Worm (Caenorhabditis elegans) whole organism, L3 larva: ENCODE data around the gene ttr-2.

ENCODE experiments used
- ama-1 ChIP-seq: fragments of 150-350 bp; optimal IDR thresholded peaks from 2 replicates; lab custom pipeline; 2018
- ceh-28 ChIP-seq: fragments of 150-350 bp; optimal IDR thresholded peaks from 2 replicates; lab custom pipeline; 2014; ENCODE audit warnings: missing biosample characterization, missing genetic modification reagents, missing genetic modification characterization
- ceh-82 ChIP-seq: fragments of 150-350 bp; optimal IDR thresholded peaks from 2 replicates; lab custom pipeline; 2014; ENCODE audit warnings: missing biosample characterization, missing genetic modification characterization
- egl-27 ChIP-seq: sonication (generic microtip); optimal IDR thresholded peaks from 4 replicates; lab custom pipeline; 2017; ENCODE audit warnings: missing biosample characterization, missing genetic modification reagents, missing genetic modification characterization
- egl-5 ChIP-seq: fragments of 150-350 bp; optimal IDR thresholded peaks from 2 replicates; lab custom pipeline; 2017; ENCODE audit warnings: missing biosample characterization, missing genetic modification reagents, missing genetic modification characterization, inconsistent platforms
- elt-1 ChIP-seq: fragments of 150-350 bp; optimal IDR thresholded peaks from 2 replicates; lab custom pipeline; 2014; ENCODE audit warnings: missing biosample characterization, missing genetic modification characterization
- elt-2 ChIP-seq: sonication (generic microtip); optimal IDR thresholded peaks from 2 replicates; lab custom pipeline; 2016; ENCODE audit warnings: missing genetic modification reagents, mild to moderate bottlenecking, missing genetic modification characterization, missing compliant biosample characterization
- elt-3 ChIP-seq, 3 experiments: fragments of 150-350 bp in 1 of 3; sonication (generic microtip) in 2 of 3; optimal IDR thresholded peaks; 2 replicates in 2 of 3; 4 replicates in 1 of 3; lab custom pipeline; 2014 to 2017; ENCODE audit warnings: missing biosample characterization in 3 of 3, missing genetic modification characterization in 3 of 3
- eor-1 ChIP-seq, 2 experiments: fragments of 150-350 bp; optimal IDR thresholded peaks; 2 replicates each; lab custom pipeline; 2014 to 2018; ENCODE audit warnings: missing biosample characterization in 2 of 2, missing genetic modification characterization in 2 of 2
- fkh-10 ChIP-seq: sonication (generic microtip); optimal IDR thresholded peaks from 2 replicates; lab custom pipeline; 2017; ENCODE audit warnings: missing biosample characterization, missing genetic modification reagents, missing genetic modification characterization
- fos-1 ChIP-seq: fragments of 150-350 bp; optimal IDR thresholded peaks from 2 replicates; lab custom pipeline; 2014; ENCODE audit warnings: missing biosample characterization, missing genetic modification characterization
- lin-39 ChIP-seq: fragments of 150-350 bp; optimal IDR thresholded peaks from 2 replicates; lab custom pipeline; 2018; ENCODE audit warnings: missing biosample characterization, missing genetic modification reagents, missing genetic modification characterization
- nfya-1 ChIP-seq: sonication (generic microtip); optimal IDR thresholded peaks from 2 replicates; lab custom pipeline; 2017; ENCODE audit warnings: missing genetic modification characterization, mild to moderate bottlenecking, missing compliant biosample characterization, antibody characterized with exemption, moderate library complexity; ENCODE audit not compliant: insufficient read depth
- nhr-12 ChIP-seq: fragments of 150-350 bp; optimal IDR thresholded peaks from 2 replicates; lab custom pipeline; 2014; ENCODE audit warnings: missing biosample characterization, missing genetic modification characterization
- nhr-23 ChIP-seq: fragments of 150-350 bp; optimal IDR thresholded peaks from 2 replicates; lab custom pipeline; 2014; ENCODE audit warnings: missing biosample characterization, missing genetic modification reagents, missing genetic modification characterization
- nhr-25 ChIP-seq: sonication (generic microtip); optimal IDR thresholded peaks from 2 replicates; lab custom pipeline; 2017; ENCODE audit warnings: missing biosample characterization, missing genetic modification characterization
- nhr-43 ChIP-seq: sonication (generic microtip); optimal IDR thresholded peaks from 2 replicates; lab custom pipeline; 2016; ENCODE audit warnings: mild to moderate bottlenecking, missing genetic modification characterization, missing compliant biosample characterization; ENCODE audit not compliant: poor library complexity, severe bottlenecking
- nhr-67 ChIP-seq: fragments of 150-350 bp; optimal IDR thresholded peaks from 2 replicates; lab custom pipeline; 2014; ENCODE audit warnings: missing biosample characterization, missing genetic modification characterization
- sea-2 ChIP-seq: fragments of 150-350 bp; sonication (generic microtip); optimal IDR thresholded peaks from 4 replicates; lab custom pipeline; 2014; ENCODE audit warnings: missing biosample characterization, missing genetic modification reagents, missing genetic modification characterization
- unc-62 ChIP-seq: fragments of 150-350 bp; sonication (generic microtip); optimal IDR thresholded peaks from 4 replicates; lab custom pipeline; 2014; ENCODE audit warnings: missing biosample characterization, missing genetic modification reagents, missing genetic modification characterization
- ztf-11 ChIP-seq: fragments of 150-350 bp; optimal IDR thresholded peaks from 2 replicates; lab custom pipeline; 2014; ENCODE audit warnings: missing biosample characterization, missing genetic modification characterization
- ztf-4 ChIP-seq: fragments of 150-350 bp; optimal IDR thresholded peaks from 2 replicates; lab custom pipeline; 2014; ENCODE audit warnings: missing biosample characterization, missing genetic modification characterization

Gene ttr-2

DNA sequence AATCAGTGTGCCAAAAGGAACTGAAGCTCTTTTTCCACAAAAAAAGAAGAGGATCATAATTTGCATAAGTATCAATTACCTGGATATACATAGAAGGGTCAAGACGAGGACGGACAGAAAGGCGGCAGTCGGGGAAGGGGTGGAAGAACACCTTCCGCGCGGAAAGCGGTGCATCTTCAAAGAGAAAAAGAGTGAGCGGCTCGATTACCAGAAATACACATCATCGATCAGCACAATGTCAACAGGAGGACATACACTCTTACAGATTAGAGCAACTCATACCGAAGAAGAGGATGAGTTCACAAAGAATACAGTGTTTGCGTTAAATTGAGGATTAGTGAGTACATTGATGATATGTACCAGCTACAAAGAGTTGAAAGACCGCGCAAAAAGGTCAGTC, 41.8 kb downstream of the ttr-2 start:
- TF ChIP-seq fkh-10 (GFP tag; lab: Kevin White, UChicago) (no peak), unc-62 (GFP tag; lab: Kevin White, UChicago) (no peak), fos-1 (no peak), lin-39 (tag; lab: Kevin White, UChicago) (no peak), nhr-23 (tag; lab: Kevin White, UChicago) (no peak), elt-2 (tag; lab: Kevin White, UChicago) (no peak), elt-3 (tag; optimal IDR thresholded peaks at IDR 0.05; lab: Kevin White, UChicago) (no peak), egl-27 (no peak), nfya-1 (tag; lab: Kevin White, UChicago) (no peak), nhr-43 (no peak), ceh-82 (tag; lab: Kevin White, UChicago) (no peak), nhr-12 (tag; lab: Kevin White, UChicago) (no peak), ztf-11 (no peak), nhr-67 (tag; lab: Kevin White, UChicago) (no peak), egl-5 (no peak), ceh-28 (tag; lab: Kevin White, UChicago) (no peak), nhr-25 (tag; lab: Kevin White, UChicago) (no peak), ama-1 (no peak), sea-2 (GFP tag; lab: Kevin White, UChicago) (no peak)

DNA sequence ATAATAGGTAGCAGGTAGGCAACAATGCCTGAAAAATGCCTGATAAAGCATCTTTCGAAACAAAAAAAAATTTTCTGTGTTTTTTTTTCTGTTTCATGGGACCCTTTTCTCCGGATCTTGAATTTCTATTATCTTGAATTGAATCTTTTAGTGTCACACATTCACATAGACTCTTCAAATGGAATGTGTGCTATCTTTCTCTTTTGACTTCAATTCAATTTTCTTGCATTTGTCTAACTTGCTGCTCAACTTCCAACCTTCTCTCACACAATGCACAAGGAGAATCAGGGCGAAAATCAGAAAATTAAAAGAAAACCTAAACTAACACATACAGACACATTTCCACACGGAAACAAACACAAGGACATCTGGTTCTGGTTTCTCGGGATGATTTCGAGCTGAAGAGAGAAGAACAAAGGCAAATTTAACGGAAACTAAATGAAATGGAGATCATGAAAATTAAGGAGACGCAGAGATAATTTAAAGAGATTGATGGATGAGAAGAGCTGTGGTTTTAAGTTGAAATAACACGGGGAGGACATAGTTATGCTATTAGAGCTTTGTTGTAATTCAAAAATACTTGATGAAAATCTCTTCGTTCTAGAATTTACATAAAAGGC, 44.7 kb downstream of the ttr-2 start:
- no peak for TF ChIP-seq eor-1 (tag; optimal IDR thresholded peaks at IDR 0.05; lab: Kevin White, UChicago)
- peak; percentile 59 for TF ChIP-seq fkh-10 (GFP tag; lab: Kevin White, UChicago)
- TF ChIP-seq, all 47 proteins: peak for 1

DNA sequence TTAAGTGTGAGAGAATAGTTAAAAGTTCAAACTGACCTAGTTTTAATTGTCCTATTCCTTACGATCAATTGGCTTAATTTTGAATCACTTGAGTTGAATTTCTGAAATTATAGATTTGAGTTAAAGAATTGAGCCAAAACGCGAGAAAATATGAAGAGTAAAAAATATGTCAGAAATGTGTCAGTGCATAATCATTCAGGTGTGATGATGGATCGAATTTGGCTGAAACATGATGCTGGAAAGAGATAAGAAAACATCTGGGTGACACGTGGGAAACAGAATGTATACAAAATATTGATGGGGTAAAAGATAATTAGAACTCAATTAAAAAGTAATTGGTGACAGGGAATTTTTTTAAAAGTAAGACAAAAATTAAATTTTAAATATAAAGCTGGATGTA, 46.2 kb downstream of the ttr-2 start, which contains the start of gene R10E12.2:
TSS of gene R10E12.2 (minus strand) at position 101 of the 400 bp plus-strand sequence.
- TF ChIP-seq elt-1 (tag; lab: Kevin White, UChicago) (no peak), lin-39 (tag; lab: Kevin White, UChicago) (no peak), ztf-4 (tag; lab: Kevin White, UChicago) (no peak), eor-1 (tag; optimal IDR thresholded peaks at IDR 0.05; lab: Kevin White, UChicago) (no peak)
